Worm (Caenorhabditis elegans): Measurements from ENCODE around the gene glt-6.

glt-6 gene

ce11 chrIV:7551254-7551653, 47.8 kb downstream of the glt-6 start:
- TF ChIP-seq nhr-21 (tag; optimal IDR thresholded peaks at IDR 0.05) (no peak), mbf-1 (tag; optimal IDR thresholded peaks at IDR 0.05) (no peak), elt-1 (tag; optimal IDR thresholded peaks at IDR 0.05) (no peak), mdl-1 (tag; optimal IDR thresholded peaks at IDR 0.05) (no peak), gmeb-1 (tag; optimal IDR thresholded peaks at IDR 0.05) (no peak), sem-4 (tag; optimal IDR thresholded peaks at IDR 0.05) (no peak), ama-1 (optimal IDR thresholded peaks at IDR 0.05) (no peak), elt-3 (tag; optimal IDR thresholded peaks at IDR 0.05) (no peak), aly-2 (tag; optimal IDR thresholded peaks at IDR 0.05) (no peak)

- TF ChIP-seq lin-39 (tag; optimal IDR thresholded peaks at IDR 0.05): no peak
- no peak for TF ChIP-seq nhr-10 (tag; optimal IDR thresholded peaks at IDR 0.05)
- no peak for TF ChIP-seq nhr-77 (tag; optimal IDR thresholded peaks at IDR 0.05)
Observed at ce11 chrIV:7552100-7552499, 48.7 kb downstream of the glt-6 start.

ce11 chrIV:7552958-7553553, 49.6 kb downstream of the glt-6 start, which contains the start of gene dif-1:
Gene dif-1, minus strand, starts transcription at chrIV:7553008.
- TF ChIP-seq sem-4 (tag; optimal IDR thresholded peaks at IDR 0.05) (peak; percentile 39), ZK546.5 (tag; optimal IDR thresholded peaks at IDR 0.05) (no peak), blmp-1 (tag; optimal IDR thresholded peaks at IDR 0.05; ENCODE audit: insufficient read depth) (no peak), nhr-10 (tag; optimal IDR thresholded peaks at IDR 0.05) (no peak), mbf-1 (tag; optimal IDR thresholded peaks at IDR 0.05) (no peak), alr-1 (tag; optimal IDR thresholded peaks at IDR 0.05) (no peak), sma-9 (GFP tag; optimal IDR thresholded peaks at IDR 0.05) (peak; percentile 47), sma-9 (tag; optimal IDR thresholded peaks at IDR 0.05) (no peak), R02D3.7 (tag; optimal IDR thresholded peaks at IDR 0.05) (no peak), lin-11 (tag; optimal IDR thresholded peaks at IDR 0.05) (no peak), nhr-237 (tag; optimal IDR thresholded peaks at IDR 0.05) (no peak), crh-2 (tag; optimal IDR thresholded peaks at IDR 0.05) (peak; percentile 76), gmeb-1 (tag; optimal IDR thresholded peaks at IDR 0.05) (peak; percentile 43), ztf-4 (tag; optimal IDR thresholded peaks at IDR 0.05) (no peak), lin-13 (GFP tag; optimal IDR thresholded peaks at IDR 0.05) (no peak), unc-62 (GFP tag; optimal IDR thresholded peaks at IDR 0.05) (no peak), lsy-2 (tag; optimal IDR thresholded peaks at IDR 0.05) (peak in 1 of 2 experiments; percentile 63), Y55F3AM.14 (GFP tag; optimal IDR thresholded peaks at IDR 0.05) (no peak), ztf-11 (tag; optimal IDR thresholded peaks at IDR 0.05) (no peak), snpc-4 (tag; optimal IDR thresholded peaks at IDR 0.05) (no peak), mdl-1 (tag; optimal IDR thresholded peaks at IDR 0.05) (no peak), lin-39 (tag; optimal IDR thresholded peaks at IDR 0.05) (no peak), fos-1 (tag; optimal IDR thresholded peaks at IDR 0.05) (peak; percentile 51), dmd-4 (tag; optimal IDR thresholded peaks at IDR 0.05) (no peak), sma-3 (GFP tag; optimal IDR thresholded peaks at IDR 0.05) (peak; percentile 14), nhr-25 (tag; optimal IDR thresholded peaks at IDR 0.05) (no peak), F13H6.1 (tag; optimal IDR thresholded peaks at IDR 0.05) (peak; percentile 53), zag-1 (tag; optimal IDR thresholded peaks at IDR 0.05) (no peak), nhr-21 (tag; optimal IDR thresholded peaks at IDR 0.05) (peak; percentile 58), ztf-1 (GFP tag; conservative IDR thresholded peaks at IDR 0.05) (no peak), elt-1 (tag; optimal IDR thresholded peaks at IDR 0.05) (no peak), unc-39 (tag; optimal IDR thresholded peaks at IDR 0.05) (no peak), nhr-77 (tag; optimal IDR thresholded peaks at IDR 0.05) (no peak), ama-1 (optimal IDR thresholded peaks at IDR 0.05) (no peak), ceh-16 (tag; optimal IDR thresholded peaks at IDR 0.05) (no peak), unc-55 (GFP tag; optimal IDR thresholded peaks at IDR 0.05) (no peak), elt-3 (tag; optimal IDR thresholded peaks at IDR 0.05) (no peak), egl-27 (tag; optimal IDR thresholded peaks at IDR 0.05) (no peak), nhr-129 (tag; optimal IDR thresholded peaks at IDR 0.05) (peak; percentile 56), aly-2 (tag; optimal IDR thresholded peaks at IDR 0.05) (no peak), nhr-23 (tag; optimal IDR thresholded peaks at IDR 0.05) (no peak), nhr-12 (tag; optimal IDR thresholded peaks at IDR 0.05) (no peak), nhr-6 (tag; optimal IDR thresholded peaks at IDR 0.05) (no peak), nhr-11 (tag; optimal IDR thresholded peaks at IDR 0.05) (no peak), ceh-82 (tag; optimal IDR thresholded peaks at IDR 0.05) (no peak), skn-1 (tag; optimal IDR thresholded peaks at IDR 0.05) (no peak), C34F6.9 (tag; optimal IDR thresholded peaks at IDR 0.05) (peak; percentile 41), mab-5 (tag; optimal IDR thresholded peaks at IDR 0.05) (no peak), peb-1 (tag; optimal IDR thresholded peaks at IDR 0.05) (no peak)

Data from whole organism, L2 larva.